Fruit fly (Drosophila melanogaster): ENCODE measurements around the gene Scgbeta.

DNA sequence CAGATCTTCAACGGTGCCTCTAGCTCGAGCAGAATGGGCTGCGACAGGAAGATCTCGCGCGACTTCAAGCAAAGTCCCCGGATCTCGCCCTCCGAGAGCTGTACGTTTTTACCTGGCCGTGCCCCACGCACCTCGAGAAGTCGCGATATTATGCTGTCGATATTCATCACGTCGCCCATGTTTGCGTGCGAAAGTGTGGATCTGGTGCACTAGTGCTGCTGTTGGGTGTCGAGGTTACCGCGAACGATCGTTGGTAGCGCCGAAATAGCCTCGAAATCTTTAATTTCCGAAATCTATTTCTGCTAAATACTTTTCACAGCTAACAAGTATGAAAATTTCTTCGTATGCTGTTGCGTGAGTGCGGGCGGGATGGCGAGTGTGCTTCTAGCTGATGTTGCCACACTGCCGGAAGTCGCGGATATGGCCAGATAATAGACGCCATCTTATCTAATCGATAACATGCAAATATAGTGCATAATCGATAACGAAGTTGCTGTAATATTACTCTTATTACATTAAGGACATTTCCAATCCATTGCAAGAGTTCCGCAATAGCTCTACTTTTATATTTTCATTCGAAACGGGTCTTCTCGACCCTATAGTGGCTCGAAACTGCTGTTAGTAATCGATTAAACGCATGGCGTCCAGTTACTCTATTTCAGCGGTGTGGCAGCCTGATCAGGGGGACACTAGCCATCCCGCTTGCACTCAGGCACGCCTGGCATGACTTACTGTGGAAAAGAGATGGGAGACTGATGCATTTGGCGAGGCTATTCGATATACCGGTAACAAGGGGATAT lies 3.5 kb upstream of the Scgbeta start, which contains the start of gene Pp1-87B:
- TF ChIP-seq psq (optimal IDR thresholded peaks at IDR 0.05) (no peak), EcR (GFP tag; optimal IDR thresholded peaks at IDR 0.05) (no peak)
